Worm (Caenorhabditis elegans) whole organism, L2 larva: Measurements from ENCODE around the gene rnh-1.0.

Source experiments
- snpc-4 ChIP-seq: fragments of 150-350 bp; optimal IDR thresholded peaks from 2 replicates; lab custom pipeline; 2014; ENCODE audit warnings: missing biosample characterization, missing genetic modification characterization
- unc-39 ChIP-seq: fragments of 150-350 bp; optimal IDR thresholded peaks from 2 replicates; lab custom pipeline; 2014; ENCODE audit warnings: missing biosample characterization, missing genetic modification characterization

- TF ChIP-seq snpc-4 (tag; lab: Kevin White, UChicago) (no peak), unc-39 (tag; lab: Kevin White, UChicago) (no peak)
These were observed 16.9 kb downstream of the rnh-1.0 start, which contains the start of gene F59A6.12 for ce11 chrII:5011978-5012377.
